Fruit fly (Drosophila melanogaster) whole organism, wandering third instar larva: Measurements from ENCODE around the gene ph-d.

Source experiments
- Abd-B ChIP-seq: fragments of >200 bp; optimal IDR thresholded peaks from 2 replicates; lab custom pipeline; 2017; ENCODE audit warnings: missing biosample characterization, missing genetic modification characterization
- CG32264 ChIP-seq: fragments of 200-800 bp; sonication (Bioruptor generic); optimal IDR thresholded peaks from 2 replicates; lab custom pipeline; 2016; ENCODE audit warnings: missing biosample characterization, missing genetic modification characterization
- CG9705 ChIP-seq: fragments of 200-800 bp; sonication (Bioruptor generic); optimal IDR thresholded peaks from 2 replicates; lab custom pipeline; 2018; ENCODE audit warnings: missing biosample characterization, mild to moderate bottlenecking, missing genetic modification characterization
- Dif ChIP-seq: fragments of 200-275, 200-300 bp; sonication (Bioruptor generic); optimal IDR thresholded peaks from 2 replicates; lab custom pipeline; 2018; ENCODE audit warnings: missing biosample characterization, missing genetic modification characterization; ENCODE audit not compliant: partially characterized antibody
- GATAd ChIP-seq: sonication (Bioruptor generic); optimal IDR thresholded peaks from 2 replicates; lab custom pipeline; 2016; ENCODE audit warnings: missing biosample characterization, missing genetic modification characterization
- HLH106 ChIP-seq: fragments of 200-800 bp; optimal IDR thresholded peaks from 3 replicates; lab custom pipeline; 2019; ENCODE audit warnings: missing biosample characterization, mild to moderate bottlenecking, missing genetic modification characterization, moderate library complexity
- Hnf4 ChIP-seq: fragments of 200-800 bp; sonication (Bioruptor generic); optimal IDR thresholded peaks from 2 replicates; lab custom pipeline; 2016; ENCODE audit warnings: missing biosample characterization, mild to moderate bottlenecking, missing genetic modification characterization
- Hr78 ChIP-seq: fragments of >200 bp; optimal IDR thresholded peaks from 2 replicates; lab custom pipeline; 2017; ENCODE audit warnings: missing biosample characterization, missing genetic modification characterization
- Hr83 ChIP-seq: fragments of 200-300 bp; sonication (Bioruptor generic); optimal IDR thresholded peaks from 2 replicates; lab custom pipeline; 2016; ENCODE audit warnings: missing biosample characterization, mild to moderate bottlenecking, missing genetic modification characterization, moderate library complexity; ENCODE audit not compliant: poor library complexity, severe bottlenecking
- Mio ChIP-seq: sonication (Bioruptor generic); optimal IDR thresholded peaks from 2 replicates; lab custom pipeline; 2016; ENCODE audit warnings: missing biosample characterization, missing genetic modification characterization
- Myc ChIP-seq: fragments of >200 bp; optimal IDR thresholded peaks from 2 replicates; lab custom pipeline; 2017
- N ChIP-seq: fragments of >200 bp; optimal IDR thresholded peaks from 2 replicates; lab custom pipeline; 2018; ENCODE audit warnings: missing biosample characterization, missing external identifiers, missing genetic modification characterization
- OdsH ChIP-seq: fragments of 200-800 bp; sonication (Bioruptor generic); optimal IDR thresholded peaks from 2 replicates; lab custom pipeline; 2016; ENCODE audit warnings: missing biosample characterization, mild to moderate bottlenecking, missing genetic modification characterization
- Rel ChIP-seq, 2 experiments: fragments of 200-800 bp; sonication (Bioruptor generic) in 1 of 2; optimal IDR thresholded peaks; 2 replicates in 1 of 2; 3 replicates in 1 of 2; lab custom pipeline; 2016 to 2019; ENCODE audit warnings: mild to moderate bottlenecking in 2 of 2, missing biosample characterization in 2 of 2, missing genetic modification characterization in 2 of 2, moderate library complexity in 1 of 2
- Sp1 ChIP-seq: fragments of 200-800 bp; sonication (Bioruptor generic); optimal IDR thresholded peaks from 3 replicates; lab custom pipeline; 2019; ENCODE audit warnings: missing biosample characterization, mild to moderate bottlenecking, missing genetic modification characterization, moderate library complexity
- br ChIP-seq: fragments of 200-800 bp; sonication (Bioruptor generic); optimal IDR thresholded peaks from 2 replicates; lab custom pipeline; 2016; ENCODE audit warnings: missing biosample characterization, missing genetic modification characterization
- brk ChIP-seq: fragments of 200-800 bp; sonication (Bioruptor generic); optimal IDR thresholded peaks from 2 replicates; lab custom pipeline; 2016; ENCODE audit warnings: missing biosample characterization, mild to moderate bottlenecking, missing genetic modification characterization
- dl ChIP-seq, 2 experiments: fragments of 175-275, 200-275 bp in 1 of 2; fragments of 200-275 bp in 1 of 2; sonication (Bioruptor generic); optimal IDR thresholded peaks; lab custom pipeline; 2018; ENCODE audit warnings: mild to moderate bottlenecking in 2 of 2, missing biosample characterization in 2 of 2, missing genetic modification characterization in 2 of 2, moderate library complexity in 2 of 2; ENCODE audit not compliant: partially characterized antibody in 2 of 2, insufficient read depth in 1 of 2
- dmrt93B ChIP-seq: fragments of 200-800 bp; sonication (Bioruptor generic); optimal IDR thresholded peaks from 2 replicates; lab custom pipeline; 2018; ENCODE audit warnings: missing biosample characterization, mild to moderate bottlenecking, missing genetic modification characterization
- dsf ChIP-seq: sonication (Bioruptor generic); optimal IDR thresholded peaks from 2 replicates; lab custom pipeline; 2016; ENCODE audit warnings: missing biosample characterization, missing genetic modification characterization, borderline replicate concordance
- ey ChIP-seq: fragments of 200-800 bp; sonication (Bioruptor generic); optimal IDR thresholded peaks from 2 replicates; lab custom pipeline; 2016; ENCODE audit warnings: missing biosample characterization, missing genetic modification characterization
- foxo ChIP-seq, 2 experiments: fragments of 200-800 bp; sonication (Bioruptor generic); optimal IDR thresholded peaks; 2 replicates in 1 of 2; 3 replicates in 1 of 2; lab custom pipeline; 2016 to 2017; ENCODE audit warnings: missing biosample characterization in 2 of 2, missing genetic modification characterization in 2 of 2
- fru ChIP-seq: fragments of 200-800 bp; sonication (Bioruptor generic); optimal IDR thresholded peaks from 3 replicates; lab custom pipeline; 2016; ENCODE audit warnings: missing biosample characterization, mild to moderate bottlenecking, missing genetic modification characterization
- h ChIP-seq: fragments of 200-800 bp; sonication (Bioruptor generic); optimal IDR thresholded peaks from 3 replicates; lab custom pipeline; 2016; ENCODE audit warnings: missing biosample characterization, mild to moderate bottlenecking, missing genetic modification characterization
- lola ChIP-seq: fragments of >200 bp; optimal IDR thresholded peaks from 2 replicates; lab custom pipeline; 2017; ENCODE audit warnings: missing biosample characterization, missing genetic modification characterization
- pan ChIP-seq: fragments of >200 bp; optimal IDR thresholded peaks from 2 replicates; lab custom pipeline; 2017
- rgr ChIP-seq: fragments of 200-800 bp; sonication (Bioruptor generic); optimal IDR thresholded peaks from 3 replicates; lab custom pipeline; 2016; ENCODE audit warnings: missing biosample characterization, mild to moderate bottlenecking, missing genetic modification characterization
- sage ChIP-seq: fragments of 200-800 bp; sonication (Bioruptor generic); optimal IDR thresholded peaks from 2 replicates; lab custom pipeline; 2016; ENCODE audit warnings: missing biosample characterization, mild to moderate bottlenecking, missing genetic modification characterization
- sv ChIP-seq: fragments of 200-800 bp; sonication (Bioruptor generic); optimal IDR thresholded peaks from 3 replicates; lab custom pipeline; 2016; ENCODE audit warnings: missing biosample characterization, missing genetic modification characterization
- tai ChIP-seq: sonication (Bioruptor generic); optimal IDR thresholded peaks from 2 replicates; lab custom pipeline; 2016; ENCODE audit warnings: missing biosample characterization, missing genetic modification characterization
- usp ChIP-seq: fragments of >200 bp; optimal IDR thresholded peaks from 2 replicates; lab custom pipeline; 2017; ENCODE audit warnings: missing biosample characterization, missing genetic modification characterization

ph-d gene

dm6 chrX:2141854-2142216 is 18.7 kb upstream of the ph-d start (continued):
- TF ChIP-seq tai (GFP tag; lab: Kevin White, UChicago) (no peak), N (GFP tag; lab: Kevin White, UChicago) (no peak), Mio (no peak)

- no peak for TF ChIP-seq GATAd
- TF ChIP-seq brk (GFP tag; lab: Kevin White, UChicago) = peak; percentile 23
- TF ChIP-seq CG32264 = no peak
- peak; percentile 46 for TF ChIP-seq OdsH (GFP tag; lab: Kevin White, UChicago)
- no peak for TF ChIP-seq sv
- TF ChIP-seq foxo (GFP tag; optimal IDR thresholded peaks at IDR 0.05; lab: Kevin White, UChicago) = peak in 1 of 2 experiments; percentile 47
- peak; percentile 23 for TF ChIP-seq h (GFP tag; lab: Kevin White, UChicago)
- TF ChIP-seq Sp1 (GFP tag; lab: Kevin White, UChicago) = no peak
- TF ChIP-seq HLH106 (tag; lab: Kevin White, UChicago) = peak; percentile 50
- peak; percentile 56 for TF ChIP-seq rgr (GFP tag; lab: Kevin White, UChicago)
- peak; percentile 41 for TF ChIP-seq Hnf4 (GFP tag; lab: Kevin White, UChicago)
- TF ChIP-seq ey (GFP tag; lab: Kevin White, UChicago) = peak; percentile 25
- no peak for TF ChIP-seq Rel (GFP tag; optimal IDR thresholded peaks at IDR 0.05; lab: Kevin White, UChicago)
- peak; percentile 35 for TF ChIP-seq Rel (tag; optimal IDR thresholded peaks at IDR 0.05; lab: Kevin White, UChicago)
- no peak for TF ChIP-seq Hr78 (GFP tag; lab: Kevin White, UChicago)
- TF ChIP-seq CG9705 (GFP tag; lab: Kevin White, UChicago) = no peak
- TF ChIP-seq Dif (GFP tag; lab: Kevin White, UChicago) = peak; percentile 44
- no peak for TF ChIP-seq dsf (GFP tag; lab: Kevin White, UChicago)
Observed at dm6 chrX:2141159-2141853, 18.2 kb upstream of the ph-d start, which contains the start of gene D2hgdh. Gene D2hgdh (plus strand): TSS chrX:2141489.

- TF ChIP-seq usp (no peak), pan (no peak), HLH106 (tag; lab: Kevin White, UChicago) (no peak), sage (GFP tag; lab: Kevin White, UChicago) (no peak), ey (GFP tag; lab: Kevin White, UChicago) (no peak), br (GFP tag; lab: Kevin White, UChicago) (peak; percentile 2), Dif (GFP tag; lab: Kevin White, UChicago) (no peak), CG9705 (GFP tag; lab: Kevin White, UChicago) (peak; percentile 28), lola (GFP tag; lab: Kevin White, UChicago) (no peak), Hr78 (GFP tag; lab: Kevin White, UChicago) (no peak), Myc (lab: Kevin White, UChicago) (no peak), dmrt93B (no peak), brk (GFP tag; lab: Kevin White, UChicago) (no peak), Abd-B (GFP tag; lab: Kevin White, UChicago) (no peak), rgr (GFP tag; lab: Kevin White, UChicago) (peak; percentile 12), OdsH (GFP tag; lab: Kevin White, UChicago) (no peak), Sp1 (GFP tag; lab: Kevin White, UChicago) (peak; percentile 25), Mio (no peak), Hr83 (GFP tag; lab: Kevin White, UChicago) (peak; percentile 44), foxo (GFP tag; optimal IDR thresholded peaks at IDR 0.05; lab: Kevin White, UChicago) (no peak)
Observed at dm6 chrX:2140487-2140886, 17.4 kb upstream of the ph-d start.

- TF ChIP-seq sv = no peak
- no peak for TF ChIP-seq Rel (GFP tag; optimal IDR thresholded peaks at IDR 0.05; lab: Kevin White, UChicago)
- no peak for TF ChIP-seq Rel (tag; optimal IDR thresholded peaks at IDR 0.05; lab: Kevin White, UChicago)
- no peak for TF ChIP-seq dmrt93B
- TF ChIP-seq N (GFP tag; lab: Kevin White, UChicago) = no peak
Observed at dm6 chrX:2139610-2140009, 16.5 kb upstream of the ph-d start.

dm6 chrX:2138417-2138816 is 15.3 kb upstream of the ph-d start:
- TF ChIP-seq ey (GFP tag; lab: Kevin White, UChicago) (no peak), lola (GFP tag; lab: Kevin White, UChicago) (no peak), CG9705 (GFP tag; lab: Kevin White, UChicago) (no peak), br (GFP tag; lab: Kevin White, UChicago) (no peak), foxo (GFP tag; optimal IDR thresholded peaks at IDR 0.05; lab: Kevin White, UChicago) (no peak), Hnf4 (GFP tag; lab: Kevin White, UChicago) (no peak), dl (GFP tag; optimal IDR thresholded peaks at IDR 0.05; lab: Kevin White, UChicago; ENCODE audit: insufficient read depth in 1 of 2, partially characterized antibody in 2 of 2) (no peak), Dif (GFP tag; lab: Kevin White, UChicago) (no peak), fru (no peak), Hr83 (GFP tag; lab: Kevin White, UChicago) (no peak), Sp1 (GFP tag; lab: Kevin White, UChicago) (no peak), brk (GFP tag; lab: Kevin White, UChicago) (no peak), usp (no peak), CG32264 (no peak), h (GFP tag; lab: Kevin White, UChicago) (no peak), GATAd (no peak), dsf (GFP tag; lab: Kevin White, UChicago) (no peak)
